Worm (Caenorhabditis elegans) whole organism, dauer: ENCODE results near the gene F41D9.2.

Experiments
- unc-62 ChIP-seq: sonication (generic microtip); optimal IDR thresholded peaks from 2 replicates; lab custom pipeline; 2017; ENCODE audit warnings: missing biosample characterization, missing genetic modification reagents, missing genetic modification characterization

The F41D9.2 gene

DNA sequence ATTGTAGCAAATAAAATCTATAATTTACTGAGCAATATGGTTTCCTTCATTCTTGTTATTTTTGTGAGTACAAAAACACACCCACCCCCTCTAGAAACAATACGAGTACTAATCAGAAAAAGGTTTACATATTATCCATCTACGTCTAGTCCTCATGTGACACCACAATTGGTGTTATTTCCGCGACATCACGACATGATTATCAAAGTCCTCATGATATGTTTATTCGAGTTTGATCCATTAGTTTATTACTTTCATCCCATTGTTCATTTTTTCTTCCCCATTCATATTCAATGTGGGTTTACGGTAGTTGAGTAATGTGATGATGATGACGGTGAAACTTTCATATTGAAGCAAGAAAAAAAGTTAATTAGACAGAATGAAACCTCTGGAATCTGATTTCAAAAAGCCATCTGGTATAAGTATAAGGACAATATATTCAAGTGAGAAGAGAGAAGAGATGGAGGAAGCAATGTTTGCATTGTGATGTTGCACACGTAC is 30.4 kb downstream of the F41D9.2 start:
- TF ChIP-seq unc-62 (GFP tag; lab: Kevin White, UChicago): no peak

DNA sequence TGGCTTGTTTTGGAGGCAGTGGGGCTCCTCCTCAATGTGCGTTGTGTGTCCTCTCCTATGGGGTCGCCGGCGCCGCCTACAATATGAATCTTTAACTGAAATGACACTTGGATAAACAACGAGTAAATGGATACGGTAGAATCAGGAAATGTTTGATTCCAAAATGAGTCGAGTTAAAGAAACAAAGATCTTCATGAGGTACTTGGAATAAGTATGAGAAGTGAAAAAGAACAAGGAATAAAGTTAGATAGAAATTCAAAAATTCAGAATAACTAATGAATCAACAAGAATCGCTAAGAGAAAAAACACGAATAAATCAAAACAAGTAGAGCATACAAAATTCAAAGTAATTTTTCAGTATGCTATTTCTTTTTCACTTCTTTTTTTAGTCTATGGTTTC is 33.8 kb downstream of the F41D9.2 start, which contains the start of gene npr-28:
npr-28 (minus strand) TSS at position 101 of the 400 bp plus-strand sequence.
- no peak for TF ChIP-seq unc-62 (GFP tag; lab: Kevin White, UChicago)

DNA sequence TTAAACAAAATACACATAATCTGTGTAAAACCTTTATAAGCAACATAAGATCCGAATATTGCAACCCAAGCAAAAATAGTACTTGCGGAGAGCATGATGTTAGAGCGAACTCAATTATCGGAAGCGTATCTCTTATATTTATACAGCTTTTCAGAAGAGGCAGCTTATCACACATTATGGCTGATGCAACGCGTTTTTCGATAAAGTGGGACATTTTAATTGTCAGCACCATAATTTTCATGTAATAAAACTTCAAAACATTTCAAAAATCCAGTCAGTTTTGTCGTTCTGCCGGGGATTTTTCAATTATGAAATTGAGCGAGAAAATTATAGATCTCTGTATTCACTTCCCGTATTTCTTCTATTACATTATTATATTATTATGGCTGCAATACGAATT is 38.5 kb downstream of the F41D9.2 start, which contains the start of gene drd-5:
drd-5 (minus strand) TSS at position 101 of the 400 bp plus-strand sequence.
- TF ChIP-seq unc-62 (GFP tag; lab: Kevin White, UChicago): no peak

DNA sequence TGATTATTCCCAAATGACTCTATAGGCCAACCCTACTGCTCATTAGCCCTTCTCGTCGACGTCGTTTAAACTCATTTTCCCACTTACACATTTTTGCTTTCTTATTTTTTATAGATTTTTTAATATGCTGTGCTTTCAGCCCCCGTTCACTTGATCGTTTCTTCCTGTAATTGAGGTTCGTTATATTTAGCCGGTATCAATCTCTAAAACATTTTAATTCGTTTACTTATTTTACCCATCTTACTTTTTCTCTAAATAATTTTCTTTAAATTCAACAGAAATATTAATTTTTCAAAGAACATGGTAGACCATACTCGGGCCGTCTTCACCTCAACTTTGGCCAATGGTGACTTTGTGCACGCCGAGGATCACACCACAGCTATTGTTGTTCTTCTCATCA is 43.1 kb downstream of the F41D9.2 start, which contains the start of gene F55E10.1:
F55E10.1 (plus strand) TSS at position 301 of the 400 bp plus-strand sequence.
- no peak for TF ChIP-seq unc-62 (GFP tag; lab: Kevin White, UChicago)

DNA sequence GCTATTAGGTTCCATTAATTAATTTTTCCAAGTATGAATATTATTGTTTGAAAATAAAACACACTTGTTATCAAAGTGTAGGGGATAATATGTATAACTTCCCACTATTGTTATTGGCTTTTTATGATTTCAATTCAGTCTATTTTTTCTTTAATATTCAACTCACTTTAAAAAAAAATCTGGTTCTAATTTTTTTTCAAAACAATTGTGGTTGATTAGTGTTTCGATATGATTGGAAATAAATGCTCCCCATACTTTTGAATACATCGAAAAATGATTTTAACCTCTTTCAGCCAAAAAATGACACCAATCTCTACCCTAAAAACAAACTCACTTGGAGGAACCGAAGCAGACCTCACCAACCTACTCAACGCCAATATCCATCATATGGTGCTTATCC is 44.4 kb downstream of the F41D9.2 start, which contains the start of gene F55E10.2:
F55E10.2 (plus strand) TSS at position 301 of the 400 bp plus-strand sequence.
- TF ChIP-seq unc-62 (GFP tag; lab: Kevin White, UChicago): no peak
